Fruit fly (Drosophila melanogaster): ENCODE results near the gene CG9400.
"Not testable (repeated sequence)": the region's sequence is repeated elsewhere in the genome, so short reads cannot be mapped to it uniquely, and the experiment has no call there.

The CG9400 gene

dm6 chrX:14289293-14289692 lies at the start of gene CG9400:
TSS of gene CG9400 (minus strand) at chrX:14289393.
- TF ChIP-seq Snoo (tag; optimal IDR thresholded peaks at IDR 0.05) (no peak), CG8159 (tag; optimal IDR thresholded peaks at IDR 0.05) (no peak), D1 (tag; optimal IDR thresholded peaks at IDR 0.05) (no peak), CG17806 (tag; optimal IDR thresholded peaks at IDR 0.05) (no peak), CG10348 (GFP tag; IDR thresholded peaks at IDR 0.05) (no peak), rn (GFP tag; IDR thresholded peaks at IDR 0.05) (no peak), CG8301 (tag; optimal IDR thresholded peaks at IDR 0.05) (no peak), CG9948 (tag; optimal IDR thresholded peaks at IDR 0.05) (no peak), EcR (GFP tag; optimal IDR thresholded peaks at IDR 0.05) (no peak), CG14655 (GFP tag; optimal IDR thresholded peaks at IDR 0.05) (no peak), gl (tag; optimal IDR thresholded peaks at IDR 0.05) (no peak), Pif1B (GFP tag; optimal IDR thresholded peaks at IDR 0.05) (no peak), CG13204 (GFP tag; optimal IDR thresholded peaks at IDR 0.05) (no peak)

dm6 chrX:14332243-14332642 lies 43.0 kb upstream of the CG9400 start:
- TF ChIP-seq Snoo (tag; optimal IDR thresholded peaks at IDR 0.05) (no peak), CG8159 (tag; optimal IDR thresholded peaks at IDR 0.05) (peak; percentile 6), D1 (tag; optimal IDR thresholded peaks at IDR 0.05) (no peak)

dm6 chrX:14331490-14332182 lies 42.4 kb upstream of the CG9400 start:
- TF ChIP-seq D1 (tag; optimal IDR thresholded peaks at IDR 0.05) (no peak), fd96Ca (GFP tag; IDR thresholded peaks at IDR 0.05) (no peak), CG14655 (GFP tag; optimal IDR thresholded peaks at IDR 0.05) (no peak), CG12605 (GFP tag; IDR thresholded peaks at IDR 0.05) (no peak), CG8301 (tag; optimal IDR thresholded peaks at IDR 0.05) (no peak), CG4496 (GFP tag; IDR thresholded peaks at IDR 0.05) (no peak), EcR (GFP tag; optimal IDR thresholded peaks at IDR 0.05) (no peak), rn (GFP tag; IDR thresholded peaks at IDR 0.05) (no peak), gl (tag; optimal IDR thresholded peaks at IDR 0.05) (no peak), CG17806 (tag; optimal IDR thresholded peaks at IDR 0.05) (no peak), Snoo (tag; optimal IDR thresholded peaks at IDR 0.05) (no peak), CG13204 (GFP tag; optimal IDR thresholded peaks at IDR 0.05) (no peak), CG15710 (tag; optimal IDR thresholded peaks at IDR 0.05) (no peak), Pif1A (GFP tag; optimal IDR thresholded peaks at IDR 0.05) (no peak), CG9948 (tag; optimal IDR thresholded peaks at IDR 0.05) (no peak), CG10348 (GFP tag; IDR thresholded peaks at IDR 0.05) (no peak), CG34367 (tag; optimal IDR thresholded peaks at IDR 0.05) (no peak)

- TF ChIP-seq CG4496 (GFP tag; IDR thresholded peaks at IDR 0.05) (no peak), EcR (GFP tag; optimal IDR thresholded peaks at IDR 0.05) (no peak), CG8301 (tag; optimal IDR thresholded peaks at IDR 0.05) (no peak), rn (GFP tag; IDR thresholded peaks at IDR 0.05) (no peak), CG13204 (GFP tag; optimal IDR thresholded peaks at IDR 0.05) (no peak), CG12605 (GFP tag; IDR thresholded peaks at IDR 0.05) (no peak), CG34367 (tag; optimal IDR thresholded peaks at IDR 0.05) (no peak), CG32121 (GFP tag; IDR thresholded peaks at IDR 0.05) (no peak)
These were observed 32.8 kb upstream of the CG9400 start, which contains the start of gene dpr8 for dm6 chrX:14321963-14322362. TSS of gene dpr8 (plus strand) at chrX:14322226.

- not testable (repeated sequence) for TF ChIP-seq EcR (GFP tag; optimal IDR thresholded peaks at IDR 0.05); CG8159 (tag; optimal IDR thresholded peaks at IDR 0.05); CG12605 (GFP tag; IDR thresholded peaks at IDR 0.05)
These were observed 27.9 kb upstream of the CG9400 start, which contains the start of gene betaNACtes6 for dm6 chrX:14317050-14317449. TSS of gene betaNACtes6 (minus strand) at chrX:14317150.

dm6 chrX:14315483-14315882 lies 26.3 kb upstream of the CG9400 start, which contains the start of gene betaNACtes2:
TSS of gene betaNACtes2 (minus strand) at chrX:14315583.
- not testable (repeated sequence) for TF ChIP-seq Pif1B (GFP tag; optimal IDR thresholded peaks at IDR 0.05); Pif1A (GFP tag; optimal IDR thresholded peaks at IDR 0.05); CG9948 (tag; optimal IDR thresholded peaks at IDR 0.05)

dm6 chrX:14277435-14277834 lies 11.8 kb downstream of the CG9400 start, which contains the start of gene Muc12Ea:
TSS of gene Muc12Ea (plus strand) at chrX:14277735.
- TF ChIP-seq Snoo (tag; optimal IDR thresholded peaks at IDR 0.05) (no peak), gl (tag; optimal IDR thresholded peaks at IDR 0.05) (no peak), CG9948 (tag; optimal IDR thresholded peaks at IDR 0.05) (no peak), CG13204 (GFP tag; optimal IDR thresholded peaks at IDR 0.05) (no peak), CG15710 (tag; optimal IDR thresholded peaks at IDR 0.05) (no peak), Pif1B (GFP tag; optimal IDR thresholded peaks at IDR 0.05) (no peak), CG4496 (GFP tag; IDR thresholded peaks at IDR 0.05) (no peak), D1 (tag; optimal IDR thresholded peaks at IDR 0.05) (no peak)
